Worm (Caenorhabditis elegans): ENCODE data around the gene T24A6.17.
A peak's percentile ranks its signal among the peaks of the same experiment; 100 is the strongest.

The T24A6.17 gene

DNA sequence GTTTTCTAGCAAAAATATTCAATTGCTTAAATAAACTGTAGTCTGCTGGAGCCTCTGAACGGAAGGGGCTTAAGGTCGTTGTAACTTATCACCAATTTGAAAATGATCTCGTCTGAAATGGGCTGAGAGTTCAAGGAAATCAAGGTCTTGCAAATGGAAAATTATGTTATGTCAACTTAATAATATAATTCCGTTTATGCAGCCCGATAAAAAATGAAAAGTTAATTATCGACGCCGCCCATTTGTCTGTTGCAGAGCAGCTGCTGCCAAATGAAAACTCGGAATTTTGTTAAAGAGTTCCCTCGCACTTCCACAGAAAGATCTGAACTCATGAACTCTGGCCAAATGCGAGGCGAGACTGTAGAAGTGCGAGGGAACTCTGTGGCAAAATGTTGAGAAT is 23.1 kb downstream of the T24A6.17 start, which contains the start of gene srbc-67:
srbc-67 (minus strand) TSS at position 101 of the 400 bp plus-strand sequence.
- no peak for TF ChIP-seq ceh-8 (GFP tag; optimal IDR thresholded peaks at IDR 0.05)
- TF ChIP-seq elt-3 (tag; optimal IDR thresholded peaks at IDR 0.05): no peak
- no peak for TF ChIP-seq fkh-10 (GFP tag; optimal IDR thresholded peaks at IDR 0.05)
- no peak for TF ChIP-seq nhr-84 (tag; optimal IDR thresholded peaks at IDR 0.05)
- TF ChIP-seq nhr-19 (GFP tag; conservative IDR thresholded peaks at IDR 0.05): no peak
- no peak for TF ChIP-seq nhr-85 (tag)

DNA sequence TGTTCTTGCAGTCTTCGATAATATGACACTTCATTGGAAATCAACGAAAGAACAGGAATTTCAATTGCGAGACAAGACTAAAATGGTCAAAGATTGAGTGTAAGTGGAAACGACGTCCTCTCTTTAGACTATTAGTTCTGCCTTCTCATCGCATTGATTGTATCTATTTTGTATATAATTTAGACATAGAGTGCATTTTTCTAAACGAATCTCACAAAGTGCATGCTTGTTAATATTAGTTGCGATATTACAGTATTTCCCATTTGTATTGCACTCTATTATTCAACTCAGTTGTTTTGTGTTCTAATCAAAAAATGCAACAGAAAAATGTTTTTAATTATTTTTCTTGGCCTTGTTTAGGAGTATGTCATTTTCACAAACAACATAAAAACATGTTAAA is 25.9 kb downstream of the T24A6.17 start, which contains the start of gene nhr-93:
nhr-93 (minus strand) TSS at position 101 of the 400 bp plus-strand sequence.
- TF ChIP-seq ztf-4 (tag; optimal IDR thresholded peaks at IDR 0.05) (no peak), mef-2 (tag; optimal IDR thresholded peaks at IDR 0.05) (no peak)

DNA sequence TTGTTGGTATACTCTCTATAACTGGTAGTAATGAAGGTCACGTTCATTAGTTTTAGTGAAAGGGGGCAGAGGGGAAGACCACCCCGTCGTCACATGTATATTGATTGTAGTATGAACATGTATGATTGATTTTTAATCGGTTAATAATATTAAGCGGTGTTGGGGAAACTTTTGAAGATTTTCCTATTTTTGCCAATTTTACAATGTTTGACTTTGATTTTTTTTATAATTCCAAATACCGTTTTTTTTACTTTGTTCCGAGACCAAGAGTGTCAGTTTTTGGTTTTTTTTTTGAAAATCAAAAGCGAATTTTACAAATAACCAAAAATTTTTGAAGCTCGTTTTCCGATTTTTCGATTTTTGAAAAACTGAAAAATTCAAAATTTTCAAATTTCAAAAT is 29.0 kb downstream of the T24A6.17 start, which contains the start of gene nhr-221:
nhr-221 (minus strand) TSS at position 101 of the 400 bp plus-strand sequence.
- no peak for TF ChIP-seq ceh-90 (tag; optimal IDR thresholded peaks at IDR 0.05)
- no peak for TF ChIP-seq ama-1 (optimal IDR thresholded peaks at IDR 0.05)
- TF ChIP-seq Y116A8C.19 (tag; optimal IDR thresholded peaks at IDR 0.05; ENCODE audit: borderline replicate concordance): no peak
- no peak for TF ChIP-seq efl-1 (optimal IDR thresholded peaks at IDR 0.05)
- peak in 1 of 2 experiments; percentile 47 for TF ChIP-seq efl-1 (GFP tag; optimal IDR thresholded peaks at IDR 0.05 in 1 of 2)
- TF ChIP-seq pqm-1 (tag; optimal IDR thresholded peaks at IDR 0.05): no peak
- no peak for TF ChIP-seq lin-15B (tag; optimal IDR thresholded peaks at IDR 0.05)
- TF ChIP-seq ces-1 (GFP tag; optimal IDR thresholded peaks at IDR 0.05): no peak

DNA sequence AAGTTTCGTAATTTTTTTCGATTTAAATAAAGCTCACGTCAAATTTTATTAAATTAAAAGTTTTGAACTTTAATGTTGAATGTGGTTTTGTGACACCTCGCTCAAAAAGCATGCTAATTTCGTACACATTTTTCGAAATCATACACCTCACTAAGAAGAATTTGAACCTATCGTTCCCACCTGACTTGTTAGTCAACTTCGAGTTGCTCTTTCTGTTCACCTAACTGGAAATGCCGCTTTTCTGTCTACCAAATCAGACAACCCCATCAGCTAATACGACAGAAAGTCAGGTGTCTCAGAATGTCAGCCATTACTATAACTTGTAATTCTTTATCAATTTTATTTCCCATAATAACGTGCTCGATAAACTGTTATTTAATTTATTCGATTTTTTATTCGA is 33.8 kb downstream of the T24A6.17 start, which contains the start of gene srbc-66:
srbc-66 (plus strand) TSS at position 301 of the 400 bp plus-strand sequence.
- TF ChIP-seq fkh-8 (tag; optimal IDR thresholded peaks at IDR 0.05) (peak; percentile 35), lsy-2 (tag; optimal IDR thresholded peaks at IDR 0.05) (no peak)

DNA sequence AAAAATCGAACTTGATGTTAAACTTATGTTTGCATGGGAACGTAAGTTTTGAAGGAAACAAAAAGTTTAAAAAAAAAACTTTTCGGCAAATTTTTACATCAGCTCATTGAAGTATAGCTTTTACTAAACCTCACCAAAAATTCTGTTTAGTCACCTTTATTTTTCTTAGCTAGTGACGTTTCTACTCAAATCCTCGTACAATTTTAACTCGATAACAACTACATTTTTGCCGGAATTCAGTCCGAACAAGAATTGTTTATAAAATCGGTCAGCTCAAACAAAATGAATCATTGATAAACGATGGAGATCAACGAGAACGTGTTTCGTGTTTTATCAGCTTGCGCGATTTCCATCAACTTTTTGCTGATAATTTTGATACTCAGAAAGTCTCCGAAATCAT is 37.4 kb downstream of the T24A6.17 start, which contains the start of gene str-260:
str-260 (plus strand) TSS at position 301 of the 400 bp plus-strand sequence.
- no peak for TF ChIP-seq sptf-1 (tag; optimal IDR thresholded peaks at IDR 0.05)
- no peak for TF ChIP-seq lin-13 (GFP tag; optimal IDR thresholded peaks at IDR 0.05)
- no peak for TF ChIP-seq efl-1 (optimal IDR thresholded peaks at IDR 0.05)
- TF ChIP-seq efl-1 (GFP tag; optimal IDR thresholded peaks at IDR 0.05 in 1 of 2): no peak
- TF ChIP-seq jun-1 (tag; optimal IDR thresholded peaks at IDR 0.05): no peak
- TF ChIP-seq C04F5.9 (tag; optimal IDR thresholded peaks at IDR 0.05): no peak
- TF ChIP-seq dsc-1 (tag; optimal IDR thresholded peaks at IDR 0.05): no peak
- no peak for TF ChIP-seq skn-1 (tag; optimal IDR thresholded peaks at IDR 0.05)
- no peak for TF ChIP-seq unc-130 (tag; optimal IDR thresholded peaks at IDR 0.05)
- no peak for TF ChIP-seq fos-1 (tag; optimal IDR thresholded peaks at IDR 0.05)
- TF ChIP-seq unc-86 (tag; optimal IDR thresholded peaks at IDR 0.05): no peak
- TF ChIP-seq nhr-76 (tag; optimal IDR thresholded peaks at IDR 0.05): no peak
- no peak for TF ChIP-seq irx-1 (tag; optimal IDR thresholded peaks at IDR 0.05)

DNA sequence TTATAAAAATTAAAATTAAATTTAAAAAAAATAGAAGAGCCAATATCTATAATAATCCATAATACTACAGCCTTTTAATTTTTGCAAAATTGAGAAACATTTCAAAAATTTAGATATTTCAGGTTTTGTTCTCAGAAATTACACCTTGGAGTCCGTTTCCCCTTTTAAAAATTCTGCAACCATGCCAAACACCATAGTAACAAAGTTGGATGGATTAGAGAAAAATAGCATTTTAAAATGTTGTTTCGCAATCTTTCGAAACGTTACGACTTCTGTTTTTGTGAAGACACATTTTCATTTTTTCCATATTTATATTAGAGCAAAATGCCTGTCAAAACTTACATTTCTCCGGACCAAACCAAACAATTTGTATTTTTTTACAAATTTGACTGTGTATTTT is 39.3 kb downstream of the T24A6.17 start, which contains the start of gene T24A6.7:
T24A6.7 (plus strand) TSS at position 301 of the 400 bp plus-strand sequence.
- TF ChIP-seq nhr-11 (tag; optimal IDR thresholded peaks at IDR 0.05) (no peak), aha-1 (tag; optimal IDR thresholded peaks at IDR 0.05) (no peak), C16A3.4 (tag; optimal IDR thresholded peaks at IDR 0.05) (no peak), mdl-1 (tag; optimal IDR thresholded peaks at IDR 0.05) (no peak), blmp-1 (tag; optimal IDR thresholded peaks at IDR 0.05) (no peak), efl-1 (optimal IDR thresholded peaks at IDR 0.05) (no peak), efl-1 (GFP tag; optimal IDR thresholded peaks at IDR 0.05 in 1 of 2) (no peak), pax-3 (tag; optimal IDR thresholded peaks at IDR 0.05) (no peak), ceh-63 (GFP tag; optimal IDR thresholded peaks at IDR 0.05) (no peak), nhr-19 (GFP tag; conservative IDR thresholded peaks at IDR 0.05) (no peak), aly-2 (tag; optimal IDR thresholded peaks at IDR 0.05) (no peak), C04F5.9 (tag; optimal IDR thresholded peaks at IDR 0.05) (no peak), lin-14 (GFP tag; optimal IDR thresholded peaks at IDR 0.05) (no peak), snpc-4 (tag; optimal IDR thresholded peaks at IDR 0.05) (no peak), Y116A8C.19 (tag; optimal IDR thresholded peaks at IDR 0.05; ENCODE audit: borderline replicate concordance) (no peak), jun-1 (tag; optimal IDR thresholded peaks at IDR 0.05) (no peak), ceh-82 (tag; optimal IDR thresholded peaks at IDR 0.05) (no peak), tlp-1 (tag; optimal IDR thresholded peaks at IDR 0.05) (no peak), nhr-28 (tag; optimal IDR thresholded peaks at IDR 0.05) (no peak), unc-86 (tag; optimal IDR thresholded peaks at IDR 0.05) (no peak), nhr-85 (tag) (no peak)
